Fruit fly (Drosophila melanogaster) whole organism, embryonic: ENCODE results near the gene lobo.

Experiments used
- Bgb ChIP-seq: fragments of 200-800 bp; sonication (Bioruptor generic); IDR thresholded peaks from 2 replicates; pipeline ENCODE4 v1.3.6; 2022; ENCODE audit warnings: missing biosample characterization, missing genetic modification characterization; ENCODE audit not compliant: partially characterized antibody
- CG10654 ChIP-seq: fragments of 200-800 bp; sonication (Bioruptor generic); optimal IDR thresholded peaks from 2 replicates; lab custom pipeline; 2016; ENCODE audit warnings: missing biosample characterization, missing genetic modification characterization
- CG11093 ChIP-seq: fragments of 200-800 bp; sonication (Bioruptor generic); IDR thresholded peaks from 3 replicates; pipeline ENCODE4 v1.3.6; 2022; ENCODE audit warnings: missing biosample characterization, missing genetic modification characterization
- CG11696 ChIP-seq: fragments of 200-800 bp; sonication (Bioruptor generic); IDR thresholded peaks from 2 replicates; pipeline ENCODE4 v1.3.6; 2022; ENCODE audit warnings: missing biosample characterization, missing genetic modification characterization
- CG12219 ChIP-seq: fragments of 200-800 bp; sonication (Bioruptor generic); optimal IDR thresholded peaks from 3 replicates; lab custom pipeline; 2018; ENCODE audit warnings: missing biosample characterization, mild to moderate bottlenecking, missing genetic modification characterization
- CG13123 ChIP-seq: fragments of 200-800 bp; sonication (Bioruptor generic); optimal IDR thresholded peaks from 2 replicates; lab custom pipeline; 2016; ENCODE audit warnings: missing biosample characterization, missing genetic modification characterization
- CG13624 ChIP-seq: fragments of 200-800 bp; sonication (Bioruptor generic); optimal IDR thresholded peaks from 2 replicates; lab custom pipeline; 2016; ENCODE audit warnings: missing biosample characterization, missing genetic modification characterization
- CG15073 ChIP-seq: fragments of 200-800 bp; sonication (Bioruptor generic); optimal IDR thresholded peaks from 2 replicates; lab custom pipeline; 2016; ENCODE audit warnings: missing biosample characterization, missing genetic modification characterization
- CG16779 ChIP-seq: fragments of 200-800 bp; sonication (Bioruptor generic); IDR thresholded peaks from 2 replicates; pipeline ENCODE4 v1.3.6; 2022; ENCODE audit warnings: missing biosample characterization, missing genetic modification characterization
- CG16863 ChIP-seq: fragments of 200-800 bp; sonication (Bioruptor generic); optimal IDR thresholded peaks from 3 replicates; lab custom pipeline; 2016; ENCODE audit warnings: missing biosample characterization, missing genetic modification characterization
- CG17328 ChIP-seq: fragments of 200-800 bp; sonication (Bioruptor generic); IDR thresholded peaks from 2 replicates; pipeline ENCODE4 v1.3.6; 2022; ENCODE audit warnings: missing biosample characterization, missing genetic modification characterization
- CG18764 ChIP-seq: fragments of 200-800 bp; sonication (Bioruptor generic); optimal IDR thresholded peaks from 3 replicates; lab custom pipeline; 2016; ENCODE audit warnings: missing biosample characterization, missing genetic modification characterization
- CG2712 ChIP-seq: fragments of 200-800 bp; optimal IDR thresholded peaks from 3 replicates; lab custom pipeline; 2019; ENCODE audit warnings: missing biosample characterization, mild to moderate bottlenecking, missing genetic modification characterization, moderate library complexity
- CG2875 ChIP-seq: fragments of 200-800 bp; sonication (Bioruptor generic); optimal IDR thresholded peaks from 2 replicates; lab custom pipeline; 2017; ENCODE audit warnings: missing biosample characterization, mild to moderate bottlenecking, missing genetic modification characterization, missing genetic modification reagents
- CG32532 ChIP-seq: fragments of 200-800 bp; sonication (Bioruptor generic); IDR thresholded peaks from 2 replicates; pipeline ENCODE4 v1.3.6; 2022; ENCODE audit warnings: missing biosample characterization, missing genetic modification characterization
- CG4617 ChIP-seq: fragments of 200-800 bp; sonication (Bioruptor generic); optimal IDR thresholded peaks from 3 replicates; lab custom pipeline; 2016; ENCODE audit warnings: missing biosample characterization, missing genetic modification characterization, borderline replicate concordance
- CG6689 ChIP-seq: fragments of 200-800 bp; sonication (Bioruptor generic); IDR thresholded peaks from 2 replicates; pipeline ENCODE4 v1.3.6; 2022; ENCODE audit warnings: missing biosample characterization, missing genetic modification characterization
- CG6765 ChIP-seq: fragments of 200-800 bp; sonication (Bioruptor generic); optimal IDR thresholded peaks from 3 replicates; lab custom pipeline; 2017; ENCODE audit warnings: missing biosample characterization, mild to moderate bottlenecking, missing genetic modification characterization
- CG9727 ChIP-seq: fragments of 200-800 bp; sonication (Bioruptor generic); optimal IDR thresholded peaks from 3 replicates; lab custom pipeline; 2017; ENCODE audit warnings: missing biosample characterization, mild to moderate bottlenecking, missing genetic modification characterization
- CG9817 ChIP-seq: fragments of 200-800 bp; sonication (Bioruptor generic); optimal IDR thresholded peaks from 2 replicates; lab custom pipeline; 2018; ENCODE audit warnings: missing biosample characterization, mild to moderate bottlenecking, missing genetic modification characterization, moderate library complexity
- CTCF ChIP-seq: fragments of 200-800 bp; sonication (Bioruptor generic); optimal IDR thresholded peaks from 2 replicates; lab custom pipeline; 2017; ENCODE audit warnings: missing biosample characterization, mild to moderate bottlenecking, missing genetic modification characterization, moderate library complexity
- Hr51 ChIP-seq, 2 experiments: fragments of 200-800 bp; sonication (Bioruptor generic); optimal IDR thresholded peaks; 2 replicates in 1 of 2; 3 replicates in 1 of 2; lab custom pipeline; 2016 to 2018; ENCODE audit warnings: missing biosample characterization in 2 of 2, missing genetic modification characterization in 2 of 2, mild to moderate bottlenecking in 1 of 2, moderate library complexity in 1 of 2
- Lpt ChIP-seq: fragments of >200 bp; optimal IDR thresholded peaks from 2 replicates; lab custom pipeline; 2018; ENCODE audit warnings: missing biosample characterization, missing genetic modification characterization
- Mes4 ChIP-seq: fragments of 200-800 bp; sonication (Bioruptor generic); optimal IDR thresholded peaks from 2 replicates; lab custom pipeline; 2016; ENCODE audit warnings: missing biosample characterization, missing genetic modification characterization
- NC2α ChIP-seq: fragments of 200-800 bp; sonication (Bioruptor generic); optimal IDR thresholded peaks from 2 replicates; lab custom pipeline; 2016; ENCODE audit warnings: missing biosample characterization, missing genetic modification characterization
- Nf-YB ChIP-seq: fragments of 200-800 bp; sonication (Bioruptor generic); optimal IDR thresholded peaks from 3 replicates; lab custom pipeline; 2019; ENCODE audit warnings: missing biosample characterization, mild to moderate bottlenecking, missing genetic modification characterization, moderate library complexity
- Oaz ChIP-seq: fragments of 200-800 bp; sonication (Bioruptor generic); IDR thresholded peaks from 2 replicates; pipeline ENCODE4 v1.3.6; 2022; ENCODE audit warnings: missing biosample characterization, missing genetic modification characterization
- Spps ChIP-seq: fragments of 200-800 bp; sonication (Bioruptor generic); optimal IDR thresholded peaks from 2 replicates; lab custom pipeline; 2018; ENCODE audit warnings: missing biosample characterization, mild to moderate bottlenecking, missing genetic modification characterization
- Usf ChIP-seq: fragments of 200-800 bp; sonication (Bioruptor generic); optimal IDR thresholded peaks from 2 replicates; lab custom pipeline; 2017; ENCODE audit warnings: missing genotype, missing biosample characterization, missing genetic modification characterization
- amos ChIP-seq: fragments of 200-800 bp; sonication (Bioruptor generic); IDR thresholded peaks from 2 replicates; pipeline ENCODE4 v1.3.6; 2022; ENCODE audit warnings: missing biosample characterization, missing genetic modification characterization; ENCODE audit not compliant: partially characterized antibody
- bab2 ChIP-seq: fragments of 200-800 bp; sonication (Bioruptor generic); optimal IDR thresholded peaks from 2 replicates; lab custom pipeline; 2016; ENCODE audit warnings: missing biosample characterization, missing genetic modification characterization
- danr ChIP-seq: fragments of 200-800 bp; sonication (Bioruptor generic); IDR thresholded peaks from 2 replicates; pipeline ENCODE4 v1.3.6; 2022; ENCODE audit warnings: missing biosample characterization, missing genetic modification characterization
- dati ChIP-seq: fragments of 200-800 bp; sonication (Bioruptor generic); IDR thresholded peaks from 2 replicates; pipeline ENCODE4 v1.3.6; 2022; ENCODE audit warnings: missing biosample characterization, missing genetic modification characterization
- esg ChIP-seq: fragments of 200-800 bp; sonication (Bioruptor generic); conservative IDR thresholded peaks from 2 replicates; pipeline ENCODE4 v1.3.6; 2022; ENCODE audit warnings: missing biosample characterization, missing genetic modification characterization
- fd96Cb ChIP-seq: fragments of 200-800 bp; sonication (Bioruptor generic); optimal IDR thresholded peaks from 2 replicates; lab custom pipeline; 2018; ENCODE audit warnings: missing biosample characterization, mild to moderate bottlenecking, missing genetic modification characterization, moderate library complexity
- gfzf ChIP-seq: fragments of 200-800 bp; sonication (Bioruptor generic); optimal IDR thresholded peaks from 2 replicates; lab custom pipeline; 2016; ENCODE audit warnings: missing biosample characterization, mild to moderate bottlenecking, missing genetic modification characterization, moderate library complexity
- gsb ChIP-seq: fragments of 200-800 bp; sonication (Bioruptor generic); IDR thresholded peaks from 2 replicates; pipeline ENCODE4 v1.3.6; 2022; ENCODE audit warnings: missing biosample characterization, missing genetic modification characterization
- ham ChIP-seq: fragments of 200-800 bp; sonication (Bioruptor generic); IDR thresholded peaks from 2 replicates; pipeline ENCODE4 v1.3.6; 2022; ENCODE audit warnings: missing biosample characterization, missing genetic modification characterization
- insv ChIP-seq, 2 experiments: fragments of 200-800 bp; sonication (Bioruptor generic); optimal IDR thresholded peaks; 3 replicates each; lab custom pipeline; 2016 to 2018; ENCODE audit warnings: missing biosample characterization in 2 of 2, missing genetic modification characterization in 2 of 2
- jing ChIP-seq: fragments of 200-800 bp; sonication (Bioruptor generic); optimal IDR thresholded peaks from 2 replicates; lab custom pipeline; 2018; ENCODE audit warnings: missing biosample characterization, mild to moderate bottlenecking, missing genetic modification characterization
- luna ChIP-seq: fragments of 200-800 bp; sonication (Bioruptor generic); optimal IDR thresholded peaks from 2 replicates; lab custom pipeline; 2016; ENCODE audit warnings: missing biosample characterization, missing genetic modification characterization
- nom ChIP-seq: fragments of 200-800 bp; sonication (Bioruptor generic); optimal IDR thresholded peaks from 2 replicates; lab custom pipeline; 2017; ENCODE audit warnings: missing biosample characterization, missing genetic modification characterization, mild to moderate bottlenecking, moderate library complexity, missing genetic modification reagents
- odd ChIP-seq: fragments of 200-800 bp; sonication (Bioruptor generic); optimal IDR thresholded peaks from 2 replicates; lab custom pipeline; 2017; ENCODE audit warnings: missing biosample characterization, mild to moderate bottlenecking, missing genetic modification characterization
- run ChIP-seq: fragments of 200-800 bp; sonication (Bioruptor generic); optimal IDR thresholded peaks from 3 replicates; lab custom pipeline; 2018; ENCODE audit warnings: missing biosample characterization, mild to moderate bottlenecking, missing genetic modification characterization
- seq ChIP-seq: fragments of 200-800 bp; sonication (Bioruptor generic); IDR thresholded peaks from 2 replicates; pipeline ENCODE4 v1.3.6; 2022; ENCODE audit warnings: missing biosample characterization, missing genetic modification characterization
- slp2 ChIP-seq: fragments of 200-800 bp; sonication (Bioruptor generic); optimal IDR thresholded peaks from 2 replicates; lab custom pipeline; 2016; ENCODE audit warnings: missing biosample characterization, missing genetic modification characterization
- sqz ChIP-seq: fragments of 200-800 bp; sonication (Bioruptor generic); optimal IDR thresholded peaks from 3 replicates; lab custom pipeline; 2018; ENCODE audit warnings: missing biosample characterization, mild to moderate bottlenecking, missing genetic modification characterization
- tgo ChIP-seq: fragments of 200-800 bp; sonication (Bioruptor generic); IDR thresholded peaks from 3 replicates; pipeline ENCODE4 v1.3.6; 2022; ENCODE audit warnings: missing biosample characterization, missing genetic modification characterization
- tio ChIP-seq: fragments of 200-800 bp; sonication (Bioruptor generic); optimal IDR thresholded peaks from 2 replicates; lab custom pipeline; 2017; ENCODE audit warnings: missing biosample characterization, missing genetic modification characterization, inconsistent platforms
- twi ChIP-seq: fragments of 200-800 bp; optimal IDR thresholded peaks from 2 replicates; lab custom pipeline; 2019; ENCODE audit warnings: missing biosample characterization, mild to moderate bottlenecking, missing genetic modification characterization, moderate library complexity
- zen2 ChIP-seq: fragments of 200-800 bp; sonication (Bioruptor generic); IDR thresholded peaks from 3 replicates; pipeline ENCODE4 v1.3.6; 2022; ENCODE audit warnings: missing biosample characterization, missing genetic modification characterization; ENCODE audit not compliant: partially characterized antibody

lobo gene

dm6 chr3R:25207405-25208003 lies 13.9 kb upstream of the lobo start (continued):
- TF ChIP-seq Bgb (GFP tag; lab: Robert Waterston, UW) (no peak), CG18764 (peak; percentile 19), tgo (GFP tag; lab: Robert Waterston, UW) (peak; percentile 79), nom (GFP tag; lab: Kevin White, UChicago) (peak; percentile 67), amos (no peak), CTCF (GFP tag; lab: Kevin White, UChicago) (no peak), CG10654 (GFP tag; lab: Kevin White, UChicago) (peak; percentile 41), CG16779 (GFP tag; lab: Robert Waterston, UW) (0 out of 2 replicates have a peak, but pooled peaks have one; percentile 32), gfzf (no peak), tio (peak; percentile 71), twi (tag; lab: Kevin White, UChicago) (peak; percentile 35), CG13123 (no peak), bab2 (peak; percentile 47), esg (GFP tag; lab: Robert Waterston, UW) (peak; percentile 62; the same call in 1 of the 2 replicates), Oaz (GFP tag; lab: Robert Waterston, UW) (peak; percentile 50), CG6689 (GFP tag; lab: Robert Waterston, UW) (peak; percentile 82), CG6765 (peak; percentile 23), NC2α (GFP tag; lab: Kevin White, UChicago) (no peak), CG13624 (GFP tag; lab: Kevin White, UChicago) (no peak), CG2875 (GFP tag; lab: Kevin White, UChicago) (peak; percentile 77), CG11696 (GFP tag; lab: Robert Waterston, UW) (peak; percentile 93), sqz (GFP tag; lab: Kevin White, UChicago) (peak; percentile 7), CG32532 (GFP tag; lab: Robert Waterston, UW) (peak; percentile 68), jing (peak; percentile 53), zen2 (GFP tag; lab: Robert Waterston, UW) (no peak), CG9817 (tag; lab: Kevin White, UChicago) (peak; percentile 62), insv (GFP tag; optimal IDR thresholded peaks at IDR 0.05; lab: Kevin White, UChicago) (no peak), luna (GFP tag; lab: Kevin White, UChicago) (no peak), Hr51 (GFP tag; optimal IDR thresholded peaks at IDR 0.05; lab: Kevin White, UChicago) (peak; percentile 34 to 89), fd96Cb (peak; percentile 73), CG16863 (peak; percentile 29), Nf-YB (GFP tag; lab: Kevin White, UChicago) (peak; percentile 63), danr (GFP tag; lab: Robert Waterston, UW) (peak; percentile 79), CG4617 (GFP tag; lab: Kevin White, UChicago) (peak; percentile 12), seq (peak; percentile 73), Usf (no peak), CG17328 (peak; percentile 70), CG9727 (GFP tag; lab: Kevin White, UChicago) (peak; percentile 70), Lpt (GFP tag; lab: Kevin White, UChicago) (no peak), ham (no peak), dati (GFP tag; lab: Robert Waterston, UW) (no peak), CG15073 (GFP tag; lab: Kevin White, UChicago) (no peak), gsb (GFP tag; lab: Robert Waterston, UW) (peak; percentile 24; the same call in 1 of the 2 replicates), run (peak; percentile 73), CG2712 (tag; lab: Kevin White, UChicago) (peak; percentile 88), odd (GFP tag; lab: Kevin White, UChicago) (peak; percentile 68), Mes4 (GFP tag; lab: Kevin White, UChicago) (peak; percentile 36), CG12219 (GFP tag; lab: Kevin White, UChicago) (peak; percentile 68), Spps (peak; percentile 39), slp2 (GFP tag; lab: Kevin White, UChicago) (peak; percentile 25), CG11093 (GFP tag; lab: Robert Waterston, UW) (0 out of 3 replicates have a peak, but pooled peaks have one; percentile 28)
